Worm (Caenorhabditis elegans) whole organism, young adult: ENCODE measurements around the gene nhr-291.

ENCODE experiments used
- athp-1 ChIP-seq: sonication (generic microtip); optimal IDR thresholded peaks from 2 replicates; lab custom pipeline; 2017; ENCODE audit warnings: mild to moderate bottlenecking, missing genetic modification characterization, missing compliant biosample characterization
- attf-5 ChIP-seq: fragments of 200-800 bp; sonication (Bioruptor generic); optimal IDR thresholded peaks from 2 replicates; lab custom pipeline; 2018; ENCODE audit warnings: mild to moderate bottlenecking, missing genetic modification characterization, missing compliant biosample characterization
- cebp-1 ChIP-seq, 2 experiments: fragments of 200-800 bp in 1 of 2; sonication (Bioruptor generic) in 1 of 2; sonication (generic microtip) in 1 of 2; IDR thresholded peaks in 1 of 2; optimal IDR thresholded peaks in 1 of 2; 2 replicates each; pipeline versions ENCODE4 v1.3.6 to Lab custom; 2017 to 2022; ENCODE audit warnings: missing compliant biosample characterization in 2 of 2, missing genetic modification characterization in 2 of 2, mild to moderate bottlenecking in 1 of 2, missing genetic modification reagents in 1 of 2, moderate library complexity in 1 of 2
- hmg-20 ChIP-seq: fragments of 200-800 bp; sonication (Bioruptor generic); IDR thresholded peaks from 2 replicates; pipeline ENCODE4 v1.3.6; 2022; ENCODE audit warnings: missing genetic modification reagents, missing genetic modification characterization, missing compliant biosample characterization
- madf-10 ChIP-seq: sonication (generic microtip); optimal IDR thresholded peaks from 2 replicates; lab custom pipeline; 2016; ENCODE audit warnings: mild to moderate bottlenecking, missing genetic modification characterization, missing compliant biosample characterization
- madf-8 ChIP-seq: fragments of 200-800 bp; sonication (Bioruptor generic); conservative IDR thresholded peaks from 2 replicates; pipeline ENCODE4 v1.3.6; 2022; ENCODE audit warnings: missing genetic modification reagents, missing genetic modification characterization, missing compliant biosample characterization
- nfya-1 ChIP-seq: sonication (generic microtip); optimal IDR thresholded peaks from 2 replicates; lab custom pipeline; 2017; ENCODE audit warnings: antibody characterized with exemption, missing compliant biosample characterization, missing genetic modification characterization, borderline replicate concordance; ENCODE audit not compliant: insufficient read depth
- pha-4 ChIP-seq: fragments of 150-350 bp; sonication (generic microtip); optimal IDR thresholded peaks from 2 replicates; lab custom pipeline; 2014; ENCODE audit warnings: missing biosample characterization, missing genetic modification reagents, missing genetic modification characterization
- snpc-3.4 ChIP-seq: sonication (generic microtip); optimal IDR thresholded peaks from 2 replicates; lab custom pipeline; 2017; ENCODE audit warnings: missing genetic modification characterization, mild to moderate bottlenecking, missing compliant biosample characterization, antibody characterized with exemption, moderate library complexity, missing genotype, missing genetic modification reagents
- unc-62 ChIP-seq: fragments of 150-350 bp; optimal IDR thresholded peaks from 2 replicates; lab custom pipeline; 2014; ENCODE audit warnings: missing biosample characterization, missing genetic modification reagents, missing genetic modification characterization

ce11 chrV:15347292-15347691 lies 28.5 kb downstream of the nhr-291 start, which contains the start of gene C29F3.3:
- no peak for TF ChIP-seq snpc-3.4 (tag; lab: Kevin White, UChicago)
- no peak for TF ChIP-seq attf-5
- no peak for TF ChIP-seq cebp-1 (GFP tag; IDR thresholded peaks at IDR 0.05; lab: Robert Waterston, UW)
- no peak for TF ChIP-seq cebp-1 (tag; optimal IDR thresholded peaks at IDR 0.05; lab: Kevin White, UChicago)
- TF ChIP-seq athp-1 (tag; lab: Kevin White, UChicago) = no peak
- TF ChIP-seq hmg-20 (GFP tag; lab: Robert Waterston, UW) = no peak
- TF ChIP-seq nfya-1 (tag; lab: Kevin White, UChicago) = no peak
- TF ChIP-seq madf-10 = no peak
- no peak for TF ChIP-seq unc-62 (GFP tag; lab: Kevin White, UChicago)
- TF ChIP-seq pha-4 (tag; lab: Kevin White, UChicago) = no peak
- no peak for TF ChIP-seq madf-8 (GFP tag; lab: Robert Waterston, UW)
